Worm (Caenorhabditis elegans) whole organism, L4 larva: Measurements from ENCODE around the gene rhgf-1.
A peak's percentile ranks its signal among the peaks of the same experiment; 100 is the strongest.

Source experiments
- D1046.2 ChIP-seq: fragments of 200-800 bp; sonication (Bioruptor generic); IDR thresholded peaks from 2 replicates; pipeline ENCODE4 v1.3.6; 2022; ENCODE audit warnings: missing genetic modification characterization, missing compliant biosample characterization
- F26F4.8 ChIP-seq: fragments of 200-800 bp; sonication (Bioruptor generic); conservative IDR thresholded peaks from 2 replicates; pipeline ENCODE4 v1.3.6; 2022; ENCODE audit warnings: missing genetic modification characterization, missing compliant biosample characterization
- F37D6.2 ChIP-seq: sonication (generic microtip); optimal IDR thresholded peaks from 2 replicates; lab custom pipeline; 2016; ENCODE audit warnings: mild to moderate bottlenecking, missing genetic modification characterization, missing compliant biosample characterization
- R02D3.7 ChIP-seq: fragments of 150-350 bp; sonication (generic microtip); optimal IDR thresholded peaks from 3 replicates; lab custom pipeline; 2014; ENCODE audit warnings: missing biosample characterization, missing genetic modification characterization
- T26A8.4 ChIP-seq: fragments of 200-800 bp; sonication (Bioruptor generic); IDR thresholded peaks from 2 replicates; pipeline ENCODE4 v1.3.6; 2022; ENCODE audit warnings: missing genetic modification characterization, missing compliant biosample characterization
- Y105C5A.15 ChIP-seq: fragments of 200-800 bp; sonication (Bioruptor generic); IDR thresholded peaks from 2 replicates; pipeline ENCODE4 v1.3.6; 2022; ENCODE audit warnings: missing genetic modification characterization, missing compliant biosample characterization
- Y75B8A.6 ChIP-seq: fragments of 200-800 bp; sonication (Bioruptor generic); IDR thresholded peaks from 2 replicates; pipeline ENCODE4 v1.3.6; 2022; ENCODE audit warnings: missing genetic modification reagents, missing genetic modification characterization, missing compliant biosample characterization
- ZK546.5 ChIP-seq, 2 experiments: sonication (generic microtip); optimal IDR thresholded peaks; 2 replicates each; lab custom pipeline; 2017; ENCODE audit warnings: missing biosample characterization in 2 of 2, missing genetic modification characterization in 2 of 2
- aha-1 ChIP-seq: fragments of 150-350 bp; peaks from one replicate; lab custom pipeline; 2014; ENCODE audit warnings: missing biosample characterization, missing genetic modification characterization
- ama-1 ChIP-seq: fragments of 150-350 bp; optimal IDR thresholded peaks from 2 replicates; lab custom pipeline; 2014; ENCODE audit warnings: inconsistent platforms, mixed read lengths
- ceh-20 ChIP-seq: fragments of 200-800 bp; sonication (Bioruptor generic); IDR thresholded peaks from 2 replicates; pipeline ENCODE4 v1.3.6; 2022; ENCODE audit warnings: missing genetic modification reagents, missing genetic modification characterization, missing compliant biosample characterization
- ceh-32 ChIP-seq: sonication (generic microtip); optimal IDR thresholded peaks from 2 replicates; lab custom pipeline; 2016; ENCODE audit warnings: mild to moderate bottlenecking, missing genetic modification characterization, missing compliant biosample characterization; ENCODE audit not compliant: poor library complexity
- ceh-82 ChIP-seq: sonication (generic microtip); optimal IDR thresholded peaks from 2 replicates; lab custom pipeline; 2017; ENCODE audit warnings: missing biosample characterization, missing genetic modification characterization
- daf-16 ChIP-seq, 3 experiments: sonication (generic microtip); optimal IDR thresholded peaks; 2 replicates each; lab custom pipeline; 2016 to 2017; ENCODE audit warnings: missing genetic modification characterization in 3 of 3, missing genetic modification reagents in 3 of 3, mild to moderate bottlenecking in 2 of 3, missing compliant biosample characterization in 2 of 3, missing biosample characterization in 1 of 3, moderate library complexity in 1 of 3
- duxl-1 ChIP-seq: sonication (generic microtip); optimal IDR thresholded peaks from 2 replicates; lab custom pipeline; 2016; ENCODE audit warnings: mild to moderate bottlenecking, missing genetic modification characterization, moderate library complexity, missing compliant biosample characterization; ENCODE audit not compliant: poor library complexity
- hif-1 ChIP-seq, 2 experiments: sonication (generic microtip); optimal IDR thresholded peaks; 2 replicates each; lab custom pipeline; 2016 to 2017; ENCODE audit warnings: missing compliant biosample characterization in 2 of 2, missing genetic modification characterization in 2 of 2, missing genetic modification reagents in 2 of 2, missing genotype in 2 of 2, mild to moderate bottlenecking in 1 of 2
- lim-7 ChIP-seq: fragments of 200-800 bp; sonication (Bioruptor generic); IDR thresholded peaks from 2 replicates; pipeline ENCODE4 v1.3.6; 2022; ENCODE audit warnings: missing genetic modification characterization, missing compliant biosample characterization
- lin-38 ChIP-seq: fragments of 200-800 bp; sonication (Bioruptor generic); IDR thresholded peaks from 2 replicates; pipeline ENCODE4 v1.3.6; 2022; ENCODE audit warnings: missing genetic modification reagents, missing genetic modification characterization, missing compliant biosample characterization
- lir-3 ChIP-seq: sonication (generic microtip); optimal IDR thresholded peaks from 2 replicates; lab custom pipeline; 2016; ENCODE audit warnings: mild to moderate bottlenecking, missing genetic modification characterization, missing compliant biosample characterization
- madf-5 ChIP-seq, 2 experiments: fragments of 200-800 bp; sonication (Bioruptor generic); IDR thresholded peaks; 2 replicates each; pipeline ENCODE4 v1.3.6; 2022; ENCODE audit warnings: missing compliant biosample characterization in 2 of 2, missing genetic modification characterization in 2 of 2
- madf-9 ChIP-seq: fragments of 200-800 bp; sonication (Bioruptor generic); conservative IDR thresholded peaks from 2 replicates; pipeline ENCODE4 v1.3.6; 2022; ENCODE audit warnings: missing genetic modification reagents, missing genetic modification characterization, missing compliant biosample characterization
- nhr-102 ChIP-seq: sonication (generic microtip); optimal IDR thresholded peaks from 2 replicates; lab custom pipeline; 2016; ENCODE audit warnings: mild to moderate bottlenecking, missing genetic modification characterization, moderate library complexity, missing compliant biosample characterization
- nhr-41 ChIP-seq: fragments of 200-800 bp; sonication (Bioruptor generic); IDR thresholded peaks from 2 replicates; pipeline ENCODE4 v1.3.6; 2022; ENCODE audit warnings: missing genetic modification reagents, missing genetic modification characterization, missing compliant biosample characterization
- nhr-48 ChIP-seq: sonication (generic microtip); optimal IDR thresholded peaks from 2 replicates; lab custom pipeline; 2016; ENCODE audit warnings: mild to moderate bottlenecking, missing genetic modification characterization, missing compliant biosample characterization
- nhr-76 ChIP-seq: fragments of 150-350 bp; optimal IDR thresholded peaks from 2 replicates; lab custom pipeline; 2014; ENCODE audit warnings: missing biosample characterization, missing genetic modification characterization
- pha-4 ChIP-seq, 2 experiments: fragments of 150-350 bp in 1 of 2; fragments of 200-800 bp in 1 of 2; sonication (Bioruptor generic) in 1 of 2; IDR thresholded peaks in 1 of 2; optimal IDR thresholded peaks in 1 of 2; 2 replicates each; pipeline versions ENCODE4 v1.3.6 to Lab custom; 2014 to 2022; ENCODE audit warnings: missing genetic modification characterization in 2 of 2, missing genetic modification reagents in 2 of 2, missing biosample characterization in 1 of 2, missing compliant biosample characterization in 1 of 2
- rbr-2 ChIP-seq: sonication (generic microtip); optimal IDR thresholded peaks from 2 replicates; lab custom pipeline; 2016; ENCODE audit warnings: missing genotype, missing genetic modification characterization, missing compliant biosample characterization
- snpc-1.2 ChIP-seq: fragments of 200-800 bp; sonication (Bioruptor generic); IDR thresholded peaks from 2 replicates; pipeline ENCODE4 v1.3.6; 2022; ENCODE audit warnings: missing genetic modification reagents, missing genetic modification characterization, missing compliant biosample characterization
- unc-130 ChIP-seq: sonication (generic microtip); optimal IDR thresholded peaks from 2 replicates; lab custom pipeline; 2016; ENCODE audit warnings: missing genetic modification reagents, missing genetic modification characterization, missing compliant biosample characterization
- unc-39 ChIP-seq: sonication (generic microtip); optimal IDR thresholded peaks from 2 replicates; lab custom pipeline; 2017; ENCODE audit warnings: missing biosample characterization, missing genetic modification characterization
- unc-62 ChIP-seq, 3 experiments: fragments of 150-350 bp in 1 of 3; sonication (generic microtip); optimal IDR thresholded peaks in 2 of 3; peaks in 1 of 3; 1 replicate in 1 of 3; 2 replicates in 2 of 3; lab custom pipeline; 2014 to 2017; ENCODE audit warnings: missing biosample characterization in 3 of 3, missing genetic modification characterization in 3 of 3, missing genetic modification reagents in 3 of 3, missing genotype in 1 of 3
- ztf-7 ChIP-seq: fragments of 150-350 bp; optimal IDR thresholded peaks from 2 replicates; lab custom pipeline; 2014; ENCODE audit warnings: missing biosample characterization, missing genetic modification characterization

The rhgf-1 gene

ce11 chrX:10731837-10732236 is 20.2 kb upstream of the rhgf-1 start (continued):
- TF ChIP-seq F37D6.2 (tag; lab: Kevin White, UChicago): no peak
- peak; percentile 62 for TF ChIP-seq unc-130
- TF ChIP-seq nhr-48 (tag; lab: Kevin White, UChicago): peak; percentile 28
- TF ChIP-seq rbr-2 (tag; lab: Kevin White, UChicago): peak; percentile 30
- no peak for TF ChIP-seq ceh-82 (tag; lab: Kevin White, UChicago)
- TF ChIP-seq lin-38 (GFP tag; lab: Robert Waterston, UW): no peak
- TF ChIP-seq D1046.2 (GFP tag; lab: Robert Waterston, UW): no peak
- TF ChIP-seq ceh-20 (GFP tag; lab: Robert Waterston, UW): 0 out of 2 replicates have a peak, but pooled peaks have one; percentile 21
- 0 out of 2 replicates have a peak, but pooled peaks have one; percentile 69 for TF ChIP-seq Y105C5A.15 (GFP tag; lab: Robert Waterston, UW)
- TF ChIP-seq lir-3 (tag; lab: Kevin White, UChicago): peak; percentile 3
- no peak for TF ChIP-seq R02D3.7 (tag; lab: Kevin White, UChicago)
- no peak for TF ChIP-seq nhr-76
- peak; percentile 70; the same call in 1 of the 2 replicates for TF ChIP-seq F26F4.8 (GFP tag; lab: Robert Waterston, UW)
- no peak for TF ChIP-seq ceh-32 (tag; lab: Kevin White, UChicago)
- no peak for TF ChIP-seq ZK546.5 (tag; optimal IDR thresholded peaks at IDR 0.05; lab: Kevin White, UChicago)
- peak; percentile 30 to 76 for TF ChIP-seq daf-16 (GFP tag; optimal IDR thresholded peaks at IDR 0.05; lab: Kevin White, UChicago)
- TF ChIP-seq daf-16 (tag; optimal IDR thresholded peaks at IDR 0.05; lab: Kevin White, UChicago): no peak
- TF ChIP-seq, all 104 proteins: peak for 26

ce11 chrX:10727696-10728095 is 16.0 kb upstream of the rhgf-1 start:
- no peak for TF ChIP-seq ama-1 (lab: Kevin White, UChicago)
- peak; percentile 90 for TF ChIP-seq aha-1 (tag; lab: Kevin White, UChicago)
- TF ChIP-seq, all 104 proteins: peak for 1

ce11 chrX:10721954-10722353 is 10.3 kb upstream of the rhgf-1 start, which contains the start of gene mbr-1:
mbr-1 (minus strand) TSS chrX:10722054.
- TF ChIP-seq pha-4 (GFP tag; IDR thresholded peaks at IDR 0.05; lab: Robert Waterston, UW) (no peak), pha-4 (tag; optimal IDR thresholded peaks at IDR 0.05; lab: Kevin White, UChicago) (no peak), aha-1 (tag; lab: Kevin White, UChicago) (peak; percentile 57), madf-9 (GFP tag; lab: Robert Waterston, UW) (no peak)

- TF ChIP-seq madf-5 (GFP tag; IDR thresholded peaks at IDR 0.05; lab: Robert Waterston, UW): no peak
- TF ChIP-seq nhr-102 (tag; lab: Kevin White, UChicago): no peak
- TF ChIP-seq T26A8.4 (GFP tag; lab: Robert Waterston, UW): no peak
- TF ChIP-seq Y75B8A.6 (GFP tag; lab: Robert Waterston, UW): no peak
- no peak for TF ChIP-seq duxl-1 (tag; lab: Kevin White, UChicago)
- TF ChIP-seq D1046.2 (GFP tag; lab: Robert Waterston, UW): no peak
- TF ChIP-seq hif-1 (tag; optimal IDR thresholded peaks at IDR 0.05; lab: Kevin White, UChicago): no peak
- no peak for TF ChIP-seq unc-39 (tag; lab: Kevin White, UChicago)
- no peak for TF ChIP-seq snpc-1.2 (GFP tag; lab: Robert Waterston, UW)
- TF ChIP-seq nhr-41 (GFP tag; lab: Robert Waterston, UW): no peak
- TF ChIP-seq ztf-7 (tag; lab: Kevin White, UChicago): no peak
- no peak for TF ChIP-seq lim-7 (GFP tag; lab: Robert Waterston, UW)
- no peak for TF ChIP-seq lir-3 (tag; lab: Kevin White, UChicago)
Observed at ce11 chrX:10717019-10717418, 5.3 kb upstream of the rhgf-1 start, which contains the start of gene T01C1.4. T01C1.4 (minus strand) TSS chrX:10717119.

- TF ChIP-seq Y75B8A.6 (GFP tag; lab: Robert Waterston, UW) (no peak), unc-62 (GFP tag; optimal IDR thresholded peaks at IDR 0.05 in 1 of 2; lab: Kevin White, UChicago) (peak in 1 of 2 experiments; percentile 94), unc-62 (tag; optimal IDR thresholded peaks at IDR 0.05; lab: Kevin White, UChicago) (no peak)
Observed at ce11 chrX:10704329-10704728, 7.3 kb downstream of the rhgf-1 start.
